Worm (Caenorhabditis elegans): ENCODE results near the gene T09B9.3.

Gene T09B9.3

DNA sequence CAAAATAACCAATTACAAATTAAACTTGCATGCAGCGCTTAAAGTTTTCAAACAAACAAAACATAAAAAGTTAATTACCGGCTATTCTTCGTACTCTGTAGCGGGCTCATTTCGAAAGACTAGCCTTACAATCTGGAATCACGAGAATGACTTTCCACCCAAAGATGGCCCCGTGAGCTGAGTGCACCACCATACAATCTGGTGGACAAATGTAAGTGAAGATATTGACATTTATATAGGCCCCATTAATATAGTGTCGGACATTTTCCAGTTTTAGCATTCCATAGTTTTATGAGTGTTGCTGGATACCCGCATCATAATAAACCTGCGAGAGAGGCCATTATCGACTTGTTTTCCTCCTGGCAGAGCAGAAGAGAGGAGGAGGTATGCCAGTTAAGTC is 6.6 kb downstream of the T09B9.3 start:
- TF ChIP-seq sox-4 (tag; optimal IDR thresholded peaks at IDR 0.05) (no peak), odd-2 (tag; optimal IDR thresholded peaks at IDR 0.05) (no peak), pha-4 (tag; optimal IDR thresholded peaks at IDR 0.05) (no peak), lim-6 (tag; optimal IDR thresholded peaks at IDR 0.05) (no peak), K02D7.2 (tag; optimal IDR thresholded peaks at IDR 0.05) (no peak), ceh-14 (tag; optimal IDR thresholded peaks at IDR 0.05) (no peak), rnt-1 (tag; optimal IDR thresholded peaks at IDR 0.05) (no peak), sox-2 (GFP tag; IDR thresholded peaks at IDR 0.05) (no peak), elt-2 (tag; optimal IDR thresholded peaks at IDR 0.05) (no peak), dve-1 (tag; optimal IDR thresholded peaks at IDR 0.05) (no peak)

DNA sequence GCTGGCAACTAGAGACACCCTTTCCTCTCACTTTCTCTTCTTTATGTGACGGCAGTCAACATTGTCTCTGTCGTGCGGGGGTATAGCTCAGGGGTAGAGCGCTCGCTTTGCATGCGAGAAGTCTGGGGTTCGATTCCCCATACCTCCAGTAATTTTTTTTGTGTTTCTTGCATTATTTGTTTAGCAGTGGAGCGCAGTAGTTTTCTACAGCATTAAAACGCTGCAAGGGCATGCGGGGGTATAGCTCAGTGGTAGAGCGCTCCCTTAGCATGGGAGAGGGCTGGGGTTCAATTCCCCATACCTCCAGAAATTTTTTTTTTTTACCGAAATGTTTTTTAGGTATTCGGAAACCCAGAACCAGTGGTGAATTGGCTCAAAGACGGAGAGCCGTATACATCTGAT is 17.7 kb downstream of the T09B9.3 start:
- TF ChIP-seq ceh-24 (tag; optimal IDR thresholded peaks at IDR 0.05) = peak; percentile 91
- peak; percentile 96 for TF ChIP-seq ceh-14 (tag; optimal IDR thresholded peaks at IDR 0.05)
- TF ChIP-seq nhr-232 (tag; optimal IDR thresholded peaks at IDR 0.05) = peak; percentile 95
- peak; percentile 98 for TF ChIP-seq ztf-16 (tag; optimal IDR thresholded peaks at IDR 0.05)
- peak; percentile 98 for TF ChIP-seq unc-3 (GFP tag; conservative IDR thresholded peaks at IDR 0.05)
- TF ChIP-seq unc-3 (tag; optimal IDR thresholded peaks at IDR 0.05) = peak; percentile 94
- TF ChIP-seq npax-4 (tag; optimal IDR thresholded peaks at IDR 0.05) = peak; percentile 95
- peak; percentile 5 for TF ChIP-seq unc-55 (GFP tag; optimal IDR thresholded peaks at IDR 0.05)
- peak; percentile 93 for TF ChIP-seq ceh-2 (tag; optimal IDR thresholded peaks at IDR 0.05)
- peak; percentile 95 for TF ChIP-seq dmd-4 (tag; optimal IDR thresholded peaks at IDR 0.05; ENCODE audit: borderline replicate concordance)
- TF ChIP-seq pat-9 (tag; optimal IDR thresholded peaks at IDR 0.05) = peak; percentile 97
- TF ChIP-seq hlh-15 (tag; optimal IDR thresholded peaks at IDR 0.05) = peak; percentile 94
- peak; percentile 95 for TF ChIP-seq che-1 (tag; optimal IDR thresholded peaks at IDR 0.05)
- peak; percentile 90 for TF ChIP-seq hlh-8 (tag; optimal IDR thresholded peaks at IDR 0.05)
- peak; percentile 94 for TF ChIP-seq dve-1 (tag; optimal IDR thresholded peaks at IDR 0.05)
- peak; percentile 95 for TF ChIP-seq tbx-2 (tag; optimal IDR thresholded peaks at IDR 0.05)
- peak; percentile 94 for TF ChIP-seq pag-3 (tag; optimal IDR thresholded peaks at IDR 0.05; ENCODE audit: borderline replicate concordance)
- peak; percentile 98 for TF ChIP-seq gmeb-2 (tag; optimal IDR thresholded peaks at IDR 0.05)
- peak; percentile 92 for TF ChIP-seq F13H6.1 (tag; optimal IDR thresholded peaks at IDR 0.05)
- peak; percentile 98 for TF ChIP-seq ceh-45 (GFP tag; IDR thresholded peaks at IDR 0.05)
- peak; percentile 87 for TF ChIP-seq ceh-48 (tag; optimal IDR thresholded peaks at IDR 0.05)
- peak; percentile 93 for TF ChIP-seq C08G9.2 (tag; optimal IDR thresholded peaks at IDR 0.05)
- TF ChIP-seq lin-11 (tag; optimal IDR thresholded peaks at IDR 0.05) = peak; percentile 93
- TF ChIP-seq ceh-31 (tag; optimal IDR thresholded peaks at IDR 0.05) = peak; percentile 89
- TF ChIP-seq rnt-1 (tag; optimal IDR thresholded peaks at IDR 0.05) = peak; percentile 95
- TF ChIP-seq Y22D7AL.16 (tag; optimal IDR thresholded peaks at IDR 0.05) = peak; percentile 89
- TF ChIP-seq hlh-13 (GFP tag; optimal IDR thresholded peaks at IDR 0.05) = peak; percentile 76
- peak; percentile 96 for TF ChIP-seq ceh-18 (tag; optimal IDR thresholded peaks at IDR 0.05)
- peak; percentile 92 for TF ChIP-seq ceh-9 (tag; optimal IDR thresholded peaks at IDR 0.05)
- peak; percentile 93 for TF ChIP-seq K09A11.1 (tag; optimal IDR thresholded peaks at IDR 0.05; ENCODE audit: insufficient read depth)
- peak; percentile 95 for TF ChIP-seq madf-2 (tag; optimal IDR thresholded peaks at IDR 0.05)
- TF ChIP-seq ceh-22 (tag; optimal IDR thresholded peaks at IDR 0.05) = peak; percentile 57
- peak; percentile 92 for TF ChIP-seq sdc-2 (tag; optimal IDR thresholded peaks at IDR 0.05)
- TF ChIP-seq elt-2 (tag; optimal IDR thresholded peaks at IDR 0.05) = peak; percentile 99
- peak; percentile 96 for TF ChIP-seq ref-2 (tag; optimal IDR thresholded peaks at IDR 0.05)
- TF ChIP-seq ceh-6 (GFP tag; optimal IDR thresholded peaks at IDR 0.05) = peak; percentile 93
- peak; percentile 97 for TF ChIP-seq ceh-19 (GFP tag; optimal IDR thresholded peaks at IDR 0.05)
- peak; percentile 95 for TF ChIP-seq C38D4.7 (GFP tag; optimal IDR thresholded peaks at IDR 0.05)
- peak; percentile 82 for TF ChIP-seq odd-2 (tag; optimal IDR thresholded peaks at IDR 0.05)
- peak; percentile 77 for TF ChIP-seq nfya-1 (tag; optimal IDR thresholded peaks at IDR 0.05)
- TF ChIP-seq elt-4 (tag; optimal IDR thresholded peaks at IDR 0.05) = peak; percentile 98
- peak; percentile 96 for TF ChIP-seq unc-86 (tag; optimal IDR thresholded peaks at IDR 0.05)
- TF ChIP-seq sox-2 (GFP tag; IDR thresholded peaks at IDR 0.05) = peak; percentile 95
- peak; percentile 75 for TF ChIP-seq unc-42 (tag; optimal IDR thresholded peaks at IDR 0.05)
- peak; percentile 99 for TF ChIP-seq hlh-6 (tag; optimal IDR thresholded peaks at IDR 0.05)
- peak; percentile 96 for TF ChIP-seq syd-9 (tag; optimal IDR thresholded peaks at IDR 0.05)

Data from whole organism, late embryonic.